Fruit fly (Drosophila melanogaster) whole organism, wandering third instar larva: ENCODE results near the gene NKCC.

ENCODE experiments used
- Abd-B ChIP-seq: fragments of >200 bp; optimal IDR thresholded peaks from 2 replicates; lab custom pipeline; 2017; ENCODE audit warnings: missing biosample characterization, missing genetic modification characterization
- CrebA ChIP-seq: fragments of 200-800 bp; sonication (Bioruptor generic); optimal IDR thresholded peaks from 2 replicates; lab custom pipeline; 2016; ENCODE audit warnings: missing biosample characterization, mild to moderate bottlenecking, missing genetic modification characterization, borderline replicate concordance
- GATAd ChIP-seq: sonication (Bioruptor generic); optimal IDR thresholded peaks from 2 replicates; lab custom pipeline; 2016; ENCODE audit warnings: missing biosample characterization, missing genetic modification characterization
- OdsH ChIP-seq: fragments of 200-800 bp; sonication (Bioruptor generic); optimal IDR thresholded peaks from 2 replicates; lab custom pipeline; 2016; ENCODE audit warnings: missing biosample characterization, mild to moderate bottlenecking, missing genetic modification characterization
- dmrt93B ChIP-seq: fragments of 200-800 bp; sonication (Bioruptor generic); optimal IDR thresholded peaks from 2 replicates; lab custom pipeline; 2018; ENCODE audit warnings: missing biosample characterization, mild to moderate bottlenecking, missing genetic modification characterization
- h ChIP-seq: fragments of 200-800 bp; sonication (Bioruptor generic); optimal IDR thresholded peaks from 3 replicates; lab custom pipeline; 2016; ENCODE audit warnings: missing biosample characterization, mild to moderate bottlenecking, missing genetic modification characterization
- usp ChIP-seq: fragments of >200 bp; optimal IDR thresholded peaks from 2 replicates; lab custom pipeline; 2017; ENCODE audit warnings: missing biosample characterization, missing genetic modification characterization

dm6 chr3R:5517876-5518211, 15.3 kb upstream of the NKCC start:
- TF ChIP-seq dmrt93B: no peak
- no peak for TF ChIP-seq usp (GFP tag; lab: Kevin White, UChicago)
- TF ChIP-seq CrebA (GFP tag; lab: Kevin White, UChicago): no peak
- no peak for TF ChIP-seq h (GFP tag; lab: Kevin White, UChicago)
- no peak for TF ChIP-seq GATAd (GFP tag; lab: Kevin White, UChicago)
- no peak for TF ChIP-seq Abd-B (GFP tag; lab: Kevin White, UChicago)
- TF ChIP-seq OdsH: no peak
